Worm (Caenorhabditis elegans): ENCODE data around the gene acy-3.
A peak's percentile ranks its signal among the peaks of the same experiment; 100 is the strongest.

The acy-3 gene

DNA sequence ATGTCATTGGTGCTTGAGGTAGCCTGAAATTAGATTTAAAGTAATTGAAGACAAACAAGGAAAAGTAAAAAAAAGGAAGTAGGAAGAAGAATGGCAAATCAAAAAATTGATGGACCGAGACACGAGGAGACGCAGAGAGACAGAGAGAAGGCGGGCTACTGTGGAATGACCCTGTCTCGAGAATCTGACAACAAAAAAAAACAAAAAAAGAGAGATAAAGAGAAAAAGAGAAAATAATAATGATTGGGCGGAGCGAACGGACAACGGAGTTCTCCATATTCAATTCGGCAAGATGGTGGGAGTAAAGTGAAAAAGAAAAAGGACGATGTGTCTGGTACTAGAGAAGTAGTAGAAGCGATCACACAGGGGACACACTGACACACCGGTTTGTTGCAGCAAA is 22.7 kb upstream of the acy-3 start, which contains the start of gene toh-1:
TSS of gene toh-1 (minus strand) at position 23 of the 400 bp plus-strand sequence.
- TF ChIP-seq lin-14 (GFP tag; optimal IDR thresholded peaks at IDR 0.05): peak; percentile 54
- TF ChIP-seq nhr-85 (tag): peak; percentile 93
- no peak for TF ChIP-seq aly-2 (tag; optimal IDR thresholded peaks at IDR 0.05)
- no peak for TF ChIP-seq tbx-2 (tag; optimal IDR thresholded peaks at IDR 0.05)
- peak; percentile 3 for TF ChIP-seq nhr-90 (tag; optimal IDR thresholded peaks at IDR 0.05; ENCODE audit: poor library complexity)
- peak; percentile 36 for TF ChIP-seq nhr-71 (tag; optimal IDR thresholded peaks at IDR 0.05)
- TF ChIP-seq elt-2 (tag; optimal IDR thresholded peaks at IDR 0.05): no peak
- peak; percentile 18 for TF ChIP-seq mep-1 (tag; optimal IDR thresholded peaks at IDR 0.05)
- peak; percentile 61 for TF ChIP-seq blmp-1 (tag; optimal IDR thresholded peaks at IDR 0.05)
- TF ChIP-seq ceh-88 (GFP tag; IDR thresholded peaks at IDR 0.05): no peak
- peak in 1 of 2 experiments; percentile 8 for TF ChIP-seq efl-1 (optimal IDR thresholded peaks at IDR 0.05)
- TF ChIP-seq efl-1 (GFP tag; optimal IDR thresholded peaks at IDR 0.05 in 1 of 2): no peak
- no peak for TF ChIP-seq lin-35 (GFP tag; optimal IDR thresholded peaks at IDR 0.05)
- TF ChIP-seq snu-23 (GFP tag; optimal IDR thresholded peaks at IDR 0.05): peak; percentile 47
- peak; percentile 6 for TF ChIP-seq nhr-47 (tag; optimal IDR thresholded peaks at IDR 0.05)

- TF ChIP-seq lin-14 (GFP tag; optimal IDR thresholded peaks at IDR 0.05): peak; percentile 50
- no peak for TF ChIP-seq isw-1 (GFP tag; IDR thresholded peaks at IDR 0.05)
- TF ChIP-seq nhr-12 (tag; optimal IDR thresholded peaks at IDR 0.05): no peak
- TF ChIP-seq efl-1 (optimal IDR thresholded peaks at IDR 0.05): no peak
- TF ChIP-seq efl-1 (GFP tag; optimal IDR thresholded peaks at IDR 0.05 in 1 of 2): no peak
- TF ChIP-seq tlp-1 (tag; optimal IDR thresholded peaks at IDR 0.05): no peak
- TF ChIP-seq snpc-4 (tag; optimal IDR thresholded peaks at IDR 0.05): no peak
- peak; percentile 26 for TF ChIP-seq snu-23 (GFP tag; optimal IDR thresholded peaks at IDR 0.05)
- TF ChIP-seq unc-130 (tag; optimal IDR thresholded peaks at IDR 0.05): no peak
- TF ChIP-seq lsy-2 (tag; optimal IDR thresholded peaks at IDR 0.05): no peak
- TF ChIP-seq ces-1 (GFP tag; optimal IDR thresholded peaks at IDR 0.05): no peak
- no peak for TF ChIP-seq xbp-1 (tag; optimal IDR thresholded peaks at IDR 0.05)
- TF ChIP-seq dpl-1 (GFP tag; optimal IDR thresholded peaks at IDR 0.05): no peak
- TF ChIP-seq lin-15B (tag; optimal IDR thresholded peaks at IDR 0.05): no peak
- TF ChIP-seq nhr-20 (tag; optimal IDR thresholded peaks at IDR 0.05): peak; percentile 4
- TF ChIP-seq ztf-4 (tag; optimal IDR thresholded peaks at IDR 0.05): no peak
- TF ChIP-seq efl-3 (GFP tag; optimal IDR thresholded peaks at IDR 0.05): no peak
- TF ChIP-seq unc-98 (GFP tag; IDR thresholded peaks at IDR 0.05): no peak
- no peak for TF ChIP-seq lin-39 (tag; optimal IDR thresholded peaks at IDR 0.05)
- TF ChIP-seq mdl-1 (tag; optimal IDR thresholded peaks at IDR 0.05): no peak
- TF ChIP-seq F16B12.6 (tag; optimal IDR thresholded peaks at IDR 0.05): no peak
- no peak for TF ChIP-seq hlh-4 (tag; optimal IDR thresholded peaks at IDR 0.05)
- peak; percentile 72 for TF ChIP-seq nhr-85 (tag)
- no peak for TF ChIP-seq ceh-88 (GFP tag; IDR thresholded peaks at IDR 0.05)
- TF ChIP-seq nhr-47 (tag; optimal IDR thresholded peaks at IDR 0.05): no peak
- TF ChIP-seq ztf-11 (tag; optimal IDR thresholded peaks at IDR 0.05): no peak
- TF ChIP-seq zip-4 (GFP tag; optimal IDR thresholded peaks at IDR 0.05): no peak
- TF ChIP-seq tbx-2 (tag; optimal IDR thresholded peaks at IDR 0.05): no peak
- no peak for TF ChIP-seq skn-1 (tag; optimal IDR thresholded peaks at IDR 0.05)
- no peak for TF ChIP-seq Y116A8C.19 (tag; optimal IDR thresholded peaks at IDR 0.05; ENCODE audit: borderline replicate concordance)
- TF ChIP-seq C34B4.2 (tag; optimal IDR thresholded peaks at IDR 0.05): no peak
- peak; percentile 96 for TF ChIP-seq blmp-1 (tag; optimal IDR thresholded peaks at IDR 0.05)
- TF ChIP-seq rnt-1 (tag; optimal IDR thresholded peaks at IDR 0.05): no peak
- no peak for TF ChIP-seq vab-15 (tag; optimal IDR thresholded peaks at IDR 0.05)
- TF ChIP-seq C04F5.9 (tag; optimal IDR thresholded peaks at IDR 0.05): no peak
- TF ChIP-seq ets-5 (GFP tag; IDR thresholded peaks at IDR 0.05): no peak
- no peak for TF ChIP-seq pax-3 (tag; optimal IDR thresholded peaks at IDR 0.05)
- TF ChIP-seq nhr-84 (tag; optimal IDR thresholded peaks at IDR 0.05): no peak
- no peak for TF ChIP-seq ceh-90 (tag; optimal IDR thresholded peaks at IDR 0.05)
These were observed 21.3 kb upstream of the acy-3 start for ce11 chrIII:3807590-3807989.
